Worm (Caenorhabditis elegans): ENCODE data around the gene Y54E2A.7.

DNA sequence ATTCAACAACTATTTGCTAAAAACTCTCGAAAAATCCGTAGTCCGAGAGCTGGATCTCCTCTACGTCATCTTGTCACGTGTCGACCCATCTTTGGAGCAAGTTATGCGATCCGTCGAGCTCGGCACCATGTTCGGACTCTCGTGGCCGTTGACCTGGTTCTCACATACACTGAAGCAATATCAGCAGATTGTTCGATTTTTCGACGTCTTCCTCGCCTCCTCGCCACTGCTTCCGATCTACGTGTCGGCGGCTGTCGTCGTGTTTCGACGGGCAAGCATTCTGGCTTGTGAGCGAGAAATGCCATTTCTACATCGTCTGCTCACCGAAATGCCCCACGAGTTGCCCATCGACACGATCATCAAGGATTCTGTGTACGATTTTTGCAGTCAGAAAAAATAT is 26.6 kb upstream of the Y54E2A.7 start:
- TF ChIP-seq fos-1 (tag; optimal IDR thresholded peaks at IDR 0.05) = no peak
- TF ChIP-seq nhr-76 (tag; optimal IDR thresholded peaks at IDR 0.05) = no peak
